Fruit fly (Drosophila melanogaster) Kc167 (cell line): ENCODE measurements around the gene LpR1.

ENCODE experiments used
- Myc ChIP-seq: fragments of >200 bp; optimal IDR thresholded peaks from 2 replicates; lab custom pipeline; 2017; ENCODE audit warnings: missing external identifiers
- h ChIP-seq: fragments of >200 bp; optimal IDR thresholded peaks from 3 replicates; lab custom pipeline; 2018; ENCODE audit warnings: missing external identifiers
- ttk ChIP-seq: sonication (Bioruptor generic); optimal IDR thresholded peaks from 2 replicates; lab custom pipeline; 2017; ENCODE audit warnings: missing external identifiers

- no peak for TF ChIP-seq Myc (lab: Kevin White, UChicago)
- TF ChIP-seq ttk (lab: Kevin White, UChicago), result no peak
- no peak for TF ChIP-seq h
Observed at dm6 chr3R:25694167-25694689, 68.7 kb downstream of the LpR1 start.
